Worm (Caenorhabditis elegans) whole organism, midembryonic: ENCODE data around the gene chil-1.

Experiments used
- T22C8.4 ChIP-seq: fragments of 200-800 bp; sonication (Bioruptor generic); IDR thresholded peaks from 2 replicates; pipeline ENCODE4 v1.3.6; 2022; ENCODE audit warnings: missing genetic modification characterization, missing compliant biosample characterization
- flt-1 ChIP-seq: fragments of 200-800 bp; sonication (Bioruptor generic); IDR thresholded peaks from 2 replicates; pipeline ENCODE4 v1.3.6; 2022; ENCODE audit warnings: missing genetic modification characterization, missing compliant biosample characterization
- klf-2 ChIP-seq: fragments of 200-800 bp; sonication (Bioruptor generic); conservative IDR thresholded peaks from 2 replicates; pipeline ENCODE4 v1.3.6; 2022; ENCODE audit warnings: missing genetic modification reagents, missing genetic modification characterization, missing compliant biosample characterization
- med-1 ChIP-seq: sonication (generic microtip); optimal IDR thresholded peaks from 2 replicates; lab custom pipeline; 2017; ENCODE audit warnings: missing genetic modification characterization, mild to moderate bottlenecking, missing compliant biosample characterization, antibody characterized with exemption, missing genetic modification reagents; ENCODE audit not compliant: insufficient read depth
- tab-1 ChIP-seq: fragments of 200-800 bp; sonication (Bioruptor generic); IDR thresholded peaks from 2 replicates; pipeline ENCODE4 v1.3.6; 2022; ENCODE audit warnings: missing genetic modification characterization, missing compliant biosample characterization
- ztf-23 ChIP-seq: fragments of 200-800 bp; sonication (Bioruptor generic); IDR thresholded peaks from 2 replicates; pipeline ENCODE4 v1.3.6; 2022; ENCODE audit warnings: missing genetic modification reagents, missing genetic modification characterization, missing compliant biosample characterization
- ztf-29 ChIP-seq: fragments of 200-800 bp; sonication (Bioruptor generic); IDR thresholded peaks from 2 replicates; pipeline ENCODE4 v1.3.6; 2022; ENCODE audit warnings: missing genetic modification reagents, missing genetic modification characterization, missing compliant biosample characterization

ce11 chrII:9900276-9900675 is 34.0 kb upstream of the chil-1 start, which contains the start of gene unc-4:
- no peak for TF ChIP-seq ztf-23 (GFP tag; lab: Robert Waterston, UW)
- no peak for TF ChIP-seq tab-1 (GFP tag; lab: Robert Waterston, UW)
- TF ChIP-seq flt-1 (GFP tag; lab: Robert Waterston, UW), result no peak
- no peak for TF ChIP-seq med-1
- TF ChIP-seq klf-2 (GFP tag; lab: Robert Waterston, UW), result no peak
- no peak for TF ChIP-seq ztf-29 (GFP tag; lab: Robert Waterston, UW)
- no peak for TF ChIP-seq T22C8.4
